Worm (Caenorhabditis elegans) whole organism, L1 larva: ENCODE measurements around the gene irld-50.

ENCODE experiments used
- ces-1 ChIP-seq: fragments of 150-350 bp; optimal IDR thresholded peaks from 2 replicates; lab custom pipeline; 2014; ENCODE audit warnings: missing biosample characterization, missing genetic modification reagents, missing genetic modification characterization
- isw-1 ChIP-seq: fragments of 200-800 bp; sonication (Bioruptor generic); IDR thresholded peaks from 2 replicates; pipeline ENCODE4 v1.3.6; 2022; ENCODE audit warnings: missing genetic modification characterization, missing compliant biosample characterization
- nhr-237 ChIP-seq: fragments of 150-350 bp; optimal IDR thresholded peaks from 2 replicates; lab custom pipeline; 2014; ENCODE audit warnings: missing biosample characterization, missing genetic modification characterization
- tbx-2 ChIP-seq: sonication (generic microtip); optimal IDR thresholded peaks from 2 replicates; lab custom pipeline; 2016; ENCODE audit warnings: missing genetic modification characterization, missing compliant biosample characterization

DNA sequence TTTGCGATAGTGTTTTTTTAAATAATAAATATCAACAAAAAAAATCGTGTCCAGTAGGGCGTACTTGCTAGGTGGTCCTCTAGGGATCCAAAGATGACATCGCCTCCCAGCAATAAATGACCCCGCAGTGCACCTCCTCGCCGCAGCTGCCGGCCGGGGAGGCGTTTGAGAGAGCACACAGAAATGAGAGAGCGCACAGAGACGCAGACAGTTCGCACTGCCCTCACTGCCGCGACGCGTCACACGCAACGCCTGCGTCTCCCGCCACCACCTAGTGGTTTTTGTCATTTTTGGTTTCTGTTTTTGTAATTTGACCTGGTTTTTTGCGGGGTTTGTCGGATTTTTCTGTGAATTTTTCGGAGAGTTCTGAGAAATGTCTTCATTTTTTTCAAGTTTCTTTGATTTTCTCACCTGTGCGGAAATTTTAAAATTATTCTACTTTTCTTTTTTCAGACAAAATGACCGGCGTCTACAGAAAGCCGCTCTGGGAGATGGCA, 44.0 kb upstream of the irld-50 start, which contains the start of gene lido-7:
- TF ChIP-seq ces-1 (GFP tag; lab: Kevin White, UChicago) (no peak), nhr-237 (tag; lab: Kevin White, UChicago) (no peak), isw-1 (GFP tag; lab: Robert Waterston, UW) (peak; percentile 13; the same call in 1 of the 2 replicates), tbx-2 (tag; lab: Kevin White, UChicago) (peak; percentile 52)
